Fruit fly (Drosophila melanogaster): ENCODE results near the gene Kcmf1.
A peak's percentile ranks its signal among the peaks of the same experiment; 100 is the strongest.

Kcmf1 gene

DNA sequence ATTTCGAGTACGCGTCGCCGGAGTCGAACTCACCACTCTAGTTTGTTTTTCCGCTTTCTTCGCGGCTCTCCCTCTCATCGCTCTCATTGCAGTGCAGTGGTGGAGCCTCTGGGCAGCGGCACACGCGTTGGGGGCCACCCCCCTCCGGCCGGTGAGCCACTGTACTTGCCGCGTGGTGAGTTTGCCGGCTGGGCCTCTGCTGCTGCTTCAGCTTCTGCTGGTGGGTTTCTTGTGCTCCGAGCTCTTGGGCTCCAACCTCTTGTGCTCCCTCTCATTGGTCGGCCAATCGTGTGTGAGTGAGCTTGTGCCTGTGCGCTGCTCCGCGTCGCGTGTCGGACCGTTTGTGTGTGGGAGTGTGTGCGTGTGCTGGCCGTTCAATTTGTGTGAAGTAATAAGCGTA lies 38.3 kb upstream of the Kcmf1 start (continued):
- TF ChIP-seq Fer3 (tag; optimal IDR thresholded peaks at IDR 0.05) (peak; percentile 52), CG10462 (GFP tag; optimal IDR thresholded peaks at IDR 0.05) (no peak), CG1647 (GFP tag; optimal IDR thresholded peaks at IDR 0.05) (peak; percentile 57), CG6813 (GFP tag; optimal IDR thresholded peaks at IDR 0.05) (peak; percentile 76), aop (GFP tag; IDR thresholded peaks at IDR 0.05) (no peak), kay (GFP tag; optimal IDR thresholded peaks at IDR 0.05) (peak; percentile 82), eve (GFP tag; optimal IDR thresholded peaks at IDR 0.05) (no peak), Sry-δ (GFP tag; optimal IDR thresholded peaks at IDR 0.05) (peak; percentile 44), CG15073 (GFP tag; optimal IDR thresholded peaks at IDR 0.05) (no peak), Sry-β (GFP tag; optimal IDR thresholded peaks at IDR 0.05) (no peak), CG14965 (GFP tag; optimal IDR thresholded peaks at IDR 0.05; ENCODE audit: borderline replicate concordance) (no peak), jigr1 (GFP tag; IDR thresholded peaks at IDR 0.05) (no peak), CG7271 (tag; optimal IDR thresholded peaks at IDR 0.05) (no peak), MESR4 (GFP tag; optimal IDR thresholded peaks at IDR 0.05) (no peak), inv (GFP tag; IDR thresholded peaks at IDR 0.05; ENCODE audit: partially characterized antibody) (no peak), CG7357 (GFP tag; IDR thresholded peaks at IDR 0.05) (no peak), dysf (GFP tag; IDR thresholded peaks at IDR 0.05) (no peak), sna (GFP tag; IDR thresholded peaks at IDR 0.05; ENCODE audit: partially characterized antibody) (no peak), CG12071 (GFP tag; optimal IDR thresholded peaks at IDR 0.05) (peak; percentile 56), ind (GFP tag; optimal IDR thresholded peaks at IDR 0.05) (peak; percentile 46), CoRest (tag; optimal IDR thresholded peaks at IDR 0.05) (no peak), B-H2 (GFP tag; optimal IDR thresholded peaks at IDR 0.05) (peak; percentile 6), CG33557 (GFP tag; optimal IDR thresholded peaks at IDR 0.05) (peak; percentile 27), cad (GFP tag; optimal IDR thresholded peaks at IDR 0.05) (no peak), CG30431 (GFP tag; optimal IDR thresholded peaks at IDR 0.05) (no peak), Antp (GFP tag; optimal IDR thresholded peaks at IDR 0.05) (peak; percentile 87), CG18011 (GFP tag; optimal IDR thresholded peaks at IDR 0.05) (peak; percentile 1), CG12942 (GFP tag; optimal IDR thresholded peaks at IDR 0.05) (peak; percentile 21), dpn (GFP tag; optimal IDR thresholded peaks at IDR 0.05) (peak; percentile 55 to 69), CG34224 (GFP tag; IDR thresholded peaks at IDR 0.05; ENCODE audit: partially characterized antibody) (no peak), luna (GFP tag; optimal IDR thresholded peaks at IDR 0.05) (no peak), Bdp1 (GFP tag; optimal IDR thresholded peaks at IDR 0.05) (peak; percentile 3), HLH4C (GFP tag; IDR thresholded peaks at IDR 0.05; ENCODE audit: partially characterized antibody) (no peak), Dp (GFP tag; optimal IDR thresholded peaks at IDR 0.05) (no peak), CG6254 (GFP tag; optimal IDR thresholded peaks at IDR 0.05) (peak; percentile 17), Xrp1 (GFP tag; IDR thresholded peaks at IDR 0.05) (no peak), zfh2 (GFP tag; optimal IDR thresholded peaks at IDR 0.05) (peak; percentile 66), CG11695 (GFP tag; IDR thresholded peaks at IDR 0.05) (no peak), gcm2 (GFP tag; optimal IDR thresholded peaks at IDR 0.05) (peak; percentile 70), mld (GFP tag; IDR thresholded peaks at IDR 0.05; ENCODE audit: partially characterized antibody) (no peak), bbx (GFP tag; IDR thresholded peaks at IDR 0.05; ENCODE audit: partially characterized antibody) (no peak), hkb (optimal IDR thresholded peaks at IDR 0.05) (no peak), hkb (GFP tag; IDR thresholded peaks at IDR 0.05) (no peak), bigmax (GFP tag; optimal IDR thresholded peaks at IDR 0.05) (peak; percentile 37), CG13424 (tag; optimal IDR thresholded peaks at IDR 0.05) (peak; percentile 3), dm (GFP tag; optimal IDR thresholded peaks at IDR 0.05) (peak; percentile 64), CG6791 (GFP tag; IDR thresholded peaks at IDR 0.05; ENCODE audit: partially characterized antibody) (no peak), CG1024 (GFP tag; IDR thresholded peaks at IDR 0.05) (no peak), stwl (tag; optimal IDR thresholded peaks at IDR 0.05) (no peak), HLH54F (GFP tag; optimal IDR thresholded peaks at IDR 0.05) (peak; percentile 51), tx (GFP tag; optimal IDR thresholded peaks at IDR 0.05) (peak; percentile 52)
